Fruit fly (Drosophila melanogaster): ENCODE data around the gene Plod.

dm6 chr3L:11201051-11201450 lies 4.8 kb downstream of the Plod start, which contains the start of gene nkt:
- TF ChIP-seq h (GFP tag; optimal IDR thresholded peaks at IDR 0.05) (no peak), foxo (GFP tag; optimal IDR thresholded peaks at IDR 0.05) (no peak), sage (GFP tag; optimal IDR thresholded peaks at IDR 0.05) (no peak), Hr83 (GFP tag; optimal IDR thresholded peaks at IDR 0.05; ENCODE audit: poor library complexity, severe bottlenecking) (no peak), Hr78 (GFP tag; optimal IDR thresholded peaks at IDR 0.05) (no peak), pan (optimal IDR thresholded peaks at IDR 0.05) (no peak), Dfd (GFP tag; optimal IDR thresholded peaks at IDR 0.05) (no peak), woc (GFP tag; optimal IDR thresholded peaks at IDR 0.05) (no peak)
